Worm (Caenorhabditis elegans): Measurements from ENCODE around the gene F21G4.6.
A peak's percentile ranks its signal among the peaks of the same experiment; 100 is the strongest.

- TF ChIP-seq snpc-4 (tag; optimal IDR thresholded peaks at IDR 0.05) (no peak), ztf-11 (tag; optimal IDR thresholded peaks at IDR 0.05) (peak; percentile 38), unc-62 (GFP tag; optimal IDR thresholded peaks at IDR 0.05) (peak; percentile 42), nhr-28 (tag; optimal IDR thresholded peaks at IDR 0.05) (no peak), pha-4 (tag; optimal IDR thresholded peaks at IDR 0.05) (peak; percentile 88), nhr-237 (tag; optimal IDR thresholded peaks at IDR 0.05) (peak; percentile 52), nhr-76 (tag; optimal IDR thresholded peaks at IDR 0.05) (no peak), M03D4.4 (tag; optimal IDR thresholded peaks at IDR 0.05) (peak; percentile 76), ces-1 (GFP tag; optimal IDR thresholded peaks at IDR 0.05) (peak; percentile 44), lsy-2 (tag; optimal IDR thresholded peaks at IDR 0.05) (no peak), elt-3 (tag; optimal IDR thresholded peaks at IDR 0.05) (no peak)
Observed at ce11 chrX:9932226-9932773, 15.1 kb upstream of the F21G4.6 start, which contains the start of gene tsp-21.
